Fruit fly (Drosophila melanogaster) whole organism, prepupa: ENCODE data around the gene CG4629.

ENCODE experiments used
- Blimp-1 ChIP-seq: fragments of 200-800 bp; sonication (Bioruptor generic); optimal IDR thresholded peaks from 3 replicates; lab custom pipeline; 2017; ENCODE audit warnings: missing biosample characterization, missing genetic modification characterization, mild to moderate bottlenecking, moderate library complexity, missing genetic modification reagents
- CG10631 ChIP-seq: fragments of 200-800 bp; sonication (Bioruptor generic); optimal IDR thresholded peaks from 2 replicates; lab custom pipeline; 2016; ENCODE audit warnings: missing biosample characterization, missing genetic modification characterization
- CG11294 ChIP-seq: fragments of 200-800 bp; sonication (Bioruptor generic); IDR thresholded peaks from 2 replicates; pipeline ENCODE4 v1.3.6; 2022; ENCODE audit warnings: missing biosample characterization, missing genetic modification characterization
- CG11762 ChIP-seq: fragments of 200-800 bp; sonication (Bioruptor generic); optimal IDR thresholded peaks from 3 replicates; lab custom pipeline; 2016; ENCODE audit warnings: missing biosample characterization, missing genetic modification characterization; ENCODE audit not compliant: insufficient read depth
- CG11902 ChIP-seq: fragments of 200-800 bp; sonication (Bioruptor generic); optimal IDR thresholded peaks from 3 replicates; lab custom pipeline; 2016; ENCODE audit warnings: missing biosample characterization, missing genetic modification characterization
- CG15336 ChIP-seq: fragments of 200-800 bp; sonication (Bioruptor generic); IDR thresholded peaks from 2 replicates; pipeline ENCODE4 v1.3.6; 2022; ENCODE audit warnings: missing biosample characterization, missing genetic modification characterization
- CG1621 ChIP-seq: fragments of 200-800 bp; sonication (Bioruptor generic); optimal IDR thresholded peaks from 3 replicates; lab custom pipeline; 2018; ENCODE audit warnings: missing biosample characterization, mild to moderate bottlenecking, missing genetic modification characterization
- CG16779 ChIP-seq: fragments of 200-800 bp; sonication (Bioruptor generic); optimal IDR thresholded peaks from 3 replicates; lab custom pipeline; 2017; ENCODE audit warnings: missing biosample characterization, mild to moderate bottlenecking, missing genetic modification characterization
- CG3032 ChIP-seq: fragments of 200-800 bp; optimal IDR thresholded peaks from 2 replicates; lab custom pipeline; 2019; ENCODE audit warnings: missing biosample characterization, mild to moderate bottlenecking, missing genetic modification characterization, moderate library complexity
- CG32006 ChIP-seq: fragments of 200-800 bp; sonication (Bioruptor generic); optimal IDR thresholded peaks from 3 replicates; lab custom pipeline; 2017; ENCODE audit warnings: missing biosample characterization, mild to moderate bottlenecking, missing genetic modification characterization
- CG3919 ChIP-seq: fragments of 200-800 bp; sonication (Bioruptor generic); optimal IDR thresholded peaks from 3 replicates; lab custom pipeline; 2016; ENCODE audit warnings: missing biosample characterization, missing genetic modification characterization
- CG4318 ChIP-seq: fragments of 200-800 bp; sonication (Bioruptor generic); optimal IDR thresholded peaks from 3 replicates; lab custom pipeline; 2017; ENCODE audit warnings: missing biosample characterization, mild to moderate bottlenecking, missing genetic modification characterization
- CG6163 ChIP-seq: fragments of 200-800 bp; sonication (Bioruptor generic); IDR thresholded peaks from 3 replicates; pipeline ENCODE4 v1.3.6; 2022; ENCODE audit warnings: missing biosample characterization, missing genetic modification characterization
- CG6276 ChIP-seq: fragments of 200-800 bp; sonication (Bioruptor generic); optimal IDR thresholded peaks from 2 replicates; lab custom pipeline; 2017; ENCODE audit warnings: missing biosample characterization, mild to moderate bottlenecking, missing genetic modification characterization
- CG6792 ChIP-seq: fragments of 200-800 bp; sonication (Bioruptor generic); optimal IDR thresholded peaks from 3 replicates; lab custom pipeline; 2016; ENCODE audit warnings: missing biosample characterization, missing genetic modification characterization
- CG6808 ChIP-seq: fragments of 200-800 bp; sonication (Bioruptor generic); optimal IDR thresholded peaks from 3 replicates; lab custom pipeline; 2017; ENCODE audit warnings: missing biosample characterization, missing genetic modification characterization, mild to moderate bottlenecking, moderate library complexity, missing genetic modification reagents
- CG6854 ChIP-seq: fragments of 200-800 bp; sonication (Bioruptor generic); optimal IDR thresholded peaks from 2 replicates; lab custom pipeline; 2017; ENCODE audit warnings: missing biosample characterization, mild to moderate bottlenecking, missing genetic modification characterization
- CG7368 ChIP-seq: fragments of 200-800 bp; sonication (Bioruptor generic); optimal IDR thresholded peaks from 3 replicates; lab custom pipeline; 2016; ENCODE audit warnings: missing biosample characterization, missing genetic modification characterization
- CG8319 ChIP-seq: fragments of 200-800 bp; sonication (Bioruptor generic); optimal IDR thresholded peaks from 3 replicates; lab custom pipeline; 2016; ENCODE audit warnings: missing biosample characterization, missing genetic modification characterization
- CG8632 ChIP-seq: fragments of 200-800 bp; sonication (Bioruptor generic); optimal IDR thresholded peaks from 3 replicates; lab custom pipeline; 2016; ENCODE audit warnings: missing biosample characterization, missing genetic modification characterization
- Eip78C ChIP-seq: fragments of 200-800 bp; sonication (Bioruptor generic); peaks from one replicate; lab custom pipeline; 2016; ENCODE audit warnings: missing biosample characterization, missing genetic modification characterization
- Eip93F ChIP-seq: fragments of 200-800 bp; sonication (Bioruptor generic); optimal IDR thresholded peaks from 2 replicates; lab custom pipeline; 2016; ENCODE audit warnings: missing biosample characterization, mild to moderate bottlenecking, missing genetic modification characterization
- Ets21C ChIP-seq: fragments of 200-800 bp; sonication (Bioruptor generic); optimal IDR thresholded peaks from 3 replicates; lab custom pipeline; 2016; ENCODE audit warnings: missing biosample characterization, missing genetic modification characterization
- Ets96B ChIP-seq: fragments of 200-800 bp; optimal IDR thresholded peaks from 2 replicates; lab custom pipeline; 2019; ENCODE audit warnings: missing biosample characterization, mild to moderate bottlenecking, missing genetic modification characterization, moderate library complexity
- Gug ChIP-seq: fragments of 200-800 bp; sonication (Bioruptor generic); IDR thresholded peaks from 2 replicates; pipeline ENCODE4 v1.3.6; 2022; ENCODE audit warnings: missing biosample characterization, missing genetic modification characterization
- Hr38 ChIP-seq: sonication (Bioruptor generic); optimal IDR thresholded peaks from 2 replicates; lab custom pipeline; 2016; ENCODE audit warnings: missing biosample characterization, missing genetic modification characterization
- Hr4 ChIP-seq: fragments of 200-800 bp; sonication (Bioruptor generic); optimal IDR thresholded peaks from 3 replicates; lab custom pipeline; 2016; ENCODE audit warnings: missing biosample characterization, missing genetic modification characterization
- Met ChIP-seq: fragments of 200-800 bp; sonication (Bioruptor generic); optimal IDR thresholded peaks from 3 replicates; lab custom pipeline; 2016; ENCODE audit warnings: missing biosample characterization, missing genetic modification characterization
- OdsH ChIP-seq: fragments of 200-800 bp; sonication (Bioruptor generic); optimal IDR thresholded peaks from 3 replicates; lab custom pipeline; 2016; ENCODE audit warnings: missing biosample characterization, missing genetic modification characterization
- Smox ChIP-seq: fragments of 200-800 bp; sonication (Bioruptor generic); optimal IDR thresholded peaks from 3 replicates; lab custom pipeline; 2016; ENCODE audit warnings: missing biosample characterization, missing genetic modification characterization
- achi ChIP-seq: fragments of 200-800 bp; sonication (Bioruptor generic); optimal IDR thresholded peaks from 3 replicates; lab custom pipeline; 2016; ENCODE audit warnings: missing biosample characterization, missing genetic modification characterization
- acj6 ChIP-seq: fragments of 200-800 bp; sonication (Bioruptor generic); optimal IDR thresholded peaks from 3 replicates; lab custom pipeline; 2016; ENCODE audit warnings: missing biosample characterization, missing genetic modification characterization
- cyc ChIP-seq: fragments of 200-800 bp; sonication (Bioruptor generic); optimal IDR thresholded peaks from 3 replicates; lab custom pipeline; 2016; ENCODE audit warnings: missing biosample characterization, missing genetic modification characterization
- dac ChIP-seq: fragments of 200-800 bp; sonication (Bioruptor generic); optimal IDR thresholded peaks from 2 replicates; lab custom pipeline; 2017; ENCODE audit warnings: missing biosample characterization, mild to moderate bottlenecking, missing genetic modification characterization
- dsx ChIP-seq: fragments of 200-800 bp; optimal IDR thresholded peaks from 3 replicates; lab custom pipeline; 2019; ENCODE audit warnings: missing biosample characterization, mild to moderate bottlenecking, missing genetic modification characterization, moderate library complexity; ENCODE audit not compliant: poor library complexity, severe bottlenecking
- eg ChIP-seq: fragments of 200-800 bp; sonication (Bioruptor generic); IDR thresholded peaks from 3 replicates; pipeline ENCODE4 v1.3.6; 2022; ENCODE audit warnings: missing biosample characterization, missing genetic modification characterization
- esn ChIP-seq: fragments of 200-800 bp; sonication (Bioruptor generic); optimal IDR thresholded peaks from 2 replicates; lab custom pipeline; 2016; ENCODE audit warnings: missing biosample characterization, mild to moderate bottlenecking, missing genetic modification characterization, moderate library complexity
- fd59A ChIP-seq: fragments of 200-800 bp; sonication (Bioruptor generic); optimal IDR thresholded peaks from 2 replicates; lab custom pipeline; 2017; ENCODE audit warnings: missing biosample characterization, mild to moderate bottlenecking, missing genetic modification characterization, missing genetic modification reagents
- fkh ChIP-seq: fragments of 200-800 bp; sonication (Bioruptor generic); optimal IDR thresholded peaks from 3 replicates; lab custom pipeline; 2017; ENCODE audit warnings: missing biosample characterization, mild to moderate bottlenecking, missing genetic modification characterization, moderate library complexity
- lz ChIP-seq: fragments of 200-800 bp; sonication (Bioruptor generic); optimal IDR thresholded peaks from 3 replicates; lab custom pipeline; 2016; ENCODE audit warnings: missing biosample characterization, missing genetic modification characterization
- net ChIP-seq: fragments of 200-800 bp; sonication (Bioruptor generic); optimal IDR thresholded peaks from 3 replicates; lab custom pipeline; 2016; ENCODE audit warnings: missing biosample characterization, missing genetic modification characterization
- spab ChIP-seq: fragments of 200-800 bp; sonication (Bioruptor generic); optimal IDR thresholded peaks from 2 replicates; lab custom pipeline; 2017; ENCODE audit warnings: missing biosample characterization, mild to moderate bottlenecking, missing genetic modification characterization, missing genetic modification reagents
- svp ChIP-seq: fragments of 200-800 bp; sonication (Bioruptor generic); peaks from one replicate; lab custom pipeline; 2016; ENCODE audit warnings: missing biosample characterization, missing genetic modification characterization
- topi ChIP-seq: fragments of 200-800 bp; sonication (Bioruptor generic); optimal IDR thresholded peaks from 3 replicates; lab custom pipeline; 2016; ENCODE audit warnings: missing biosample characterization, missing genetic modification characterization
- vri ChIP-seq: fragments of 200-800 bp; sonication (Bioruptor generic); optimal IDR thresholded peaks from 3 replicates; lab custom pipeline; 2016; ENCODE audit warnings: missing biosample characterization, mild to moderate bottlenecking, missing genetic modification characterization

The CG4629 gene

DNA sequence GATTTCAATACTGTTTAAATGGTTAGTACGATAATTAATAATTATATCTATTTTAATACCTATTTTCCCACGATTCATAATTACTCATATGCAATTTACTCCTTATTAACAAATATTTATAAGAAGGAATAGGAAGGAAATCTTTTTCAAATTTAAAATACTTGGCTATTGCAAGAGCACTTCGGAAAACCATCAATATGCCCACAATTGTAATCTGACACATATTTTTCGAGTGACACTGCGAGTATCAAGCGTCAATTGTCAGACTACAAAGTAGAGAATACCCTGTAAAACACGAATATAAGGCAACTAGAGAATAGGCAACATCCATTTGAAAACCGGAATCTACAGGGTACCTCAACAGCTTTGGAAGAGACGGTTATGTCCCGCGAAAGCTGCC is 53.9 kb downstream of the CG4629 start:
- TF ChIP-seq acj6 = no peak
- TF ChIP-seq CG11902 (GFP tag; lab: Kevin White, UChicago) = no peak
- TF ChIP-seq vri = no peak
- no peak for TF ChIP-seq net (GFP tag; lab: Kevin White, UChicago)
- no peak for TF ChIP-seq CG6792 (GFP tag; lab: Kevin White, UChicago)
- TF ChIP-seq Hr4 (GFP tag; lab: Kevin White, UChicago) = peak; percentile 3
- TF ChIP-seq CG3032 = no peak
- TF ChIP-seq CG7368 (GFP tag; lab: Kevin White, UChicago) = no peak
- TF ChIP-seq achi = no peak
- TF ChIP-seq Eip93F (GFP tag; lab: Kevin White, UChicago) = no peak
- TF ChIP-seq Ets96B (tag; lab: Kevin White, UChicago) = no peak
- no peak for TF ChIP-seq CG11294 (GFP tag; lab: Robert Waterston, UW)
- no peak for TF ChIP-seq CG3919 (GFP tag; lab: Kevin White, UChicago)
- peak; percentile 57 for TF ChIP-seq svp (GFP tag; lab: Kevin White, UChicago)
- no peak for TF ChIP-seq CG8319 (GFP tag; lab: Kevin White, UChicago)
- TF ChIP-seq Smox (GFP tag; lab: Kevin White, UChicago) = no peak
- no peak for TF ChIP-seq CG6163 (GFP tag; lab: Robert Waterston, UW)
- TF ChIP-seq CG16779 (tag; lab: Kevin White, UChicago) = no peak
- TF ChIP-seq CG11762 (GFP tag; lab: Kevin White, UChicago) = no peak
- TF ChIP-seq cyc (GFP tag; lab: Kevin White, UChicago) = no peak
- TF ChIP-seq CG4318 = peak; percentile 0
- no peak for TF ChIP-seq topi (GFP tag; lab: Kevin White, UChicago)
- TF ChIP-seq CG1621 = no peak
- no peak for TF ChIP-seq Ets21C (GFP tag; lab: Kevin White, UChicago)
- no peak for TF ChIP-seq CG6276 (GFP tag; lab: Kevin White, UChicago)
- TF ChIP-seq eg (GFP tag; lab: Robert Waterston, UW) = no peak
- TF ChIP-seq CG6808 (GFP tag; lab: Kevin White, UChicago) = no peak
- TF ChIP-seq fkh (GFP tag; lab: Kevin White, UChicago) = no peak
- TF ChIP-seq CG15336 (GFP tag; lab: Robert Waterston, UW) = peak; percentile 17; the same call in 1 of the 2 replicates
- peak; percentile 17 for TF ChIP-seq OdsH
- TF ChIP-seq CG8632 (GFP tag; lab: Kevin White, UChicago) = no peak
- TF ChIP-seq lz (GFP tag; lab: Kevin White, UChicago) = no peak
- TF ChIP-seq CG6854 (GFP tag; lab: Kevin White, UChicago) = no peak
- TF ChIP-seq Gug (GFP tag; lab: Robert Waterston, UW) = no peak
- TF ChIP-seq CG32006 (GFP tag; lab: Kevin White, UChicago) = peak; percentile 49
- TF ChIP-seq CG10631 (GFP tag; lab: Kevin White, UChicago) = no peak
- peak; percentile 60 for TF ChIP-seq Eip78C (GFP tag; lab: Kevin White, UChicago)

DNA sequence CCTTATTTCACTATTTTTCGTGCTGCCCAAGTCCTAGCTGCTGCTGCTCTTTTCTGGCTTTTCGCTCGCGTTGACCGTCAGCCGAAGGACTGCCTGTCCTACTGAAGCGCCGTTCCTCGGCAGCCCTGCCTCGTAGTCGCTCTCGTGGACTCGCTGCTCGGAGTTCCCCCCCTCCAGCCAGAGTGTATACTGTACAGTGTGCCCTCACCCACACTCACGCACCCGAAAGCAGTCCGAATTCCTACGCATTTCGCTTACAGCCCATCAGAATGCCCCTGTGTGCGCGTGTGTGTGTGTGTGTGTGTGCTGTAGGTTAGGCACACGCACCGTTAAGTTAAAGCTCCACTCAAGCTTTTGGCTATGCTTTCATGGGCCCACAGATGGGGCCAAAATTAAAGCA is 54.3 kb downstream of the CG4629 start, which contains the start of gene IA-2:
IA-2 (minus strand) TSS at position 89 of the 400 bp plus-strand sequence.
- no peak for TF ChIP-seq CG7368 (GFP tag; lab: Kevin White, UChicago)
- TF ChIP-seq fkh (GFP tag; lab: Kevin White, UChicago) = no peak
- TF ChIP-seq CG8319 (GFP tag; lab: Kevin White, UChicago) = no peak
- no peak for TF ChIP-seq Blimp-1 (GFP tag; lab: Kevin White, UChicago)
- no peak for TF ChIP-seq Hr38 (GFP tag; lab: Kevin White, UChicago)
- TF ChIP-seq, all 60 proteins: peak for 0

DNA sequence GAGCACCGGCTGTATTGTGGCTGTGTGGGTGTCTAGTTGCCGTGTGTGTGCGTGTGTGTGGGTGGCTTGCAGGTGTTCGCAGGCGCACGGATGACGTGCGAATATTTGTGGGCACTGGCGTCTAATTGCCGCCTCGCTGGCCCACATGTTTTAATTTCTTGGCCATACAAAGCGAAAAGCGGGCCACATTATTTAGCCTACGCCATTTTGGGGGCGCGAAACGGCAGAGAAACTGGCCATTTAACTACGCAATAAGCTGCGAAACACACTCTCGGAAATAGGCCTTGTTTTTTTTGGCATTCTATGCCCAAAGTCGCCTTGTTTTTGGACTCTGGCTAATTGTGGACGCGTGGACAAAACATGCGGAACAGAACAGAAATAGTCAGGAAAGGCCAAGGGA is 55.1 kb downstream of the CG4629 start:
- TF ChIP-seq CG6808 (GFP tag; lab: Kevin White, UChicago) = no peak
- TF ChIP-seq CG11762 (GFP tag; lab: Kevin White, UChicago) = no peak
- TF ChIP-seq dsx = no peak
- TF ChIP-seq Eip93F (GFP tag; lab: Kevin White, UChicago) = no peak
- no peak for TF ChIP-seq spab (GFP tag; lab: Kevin White, UChicago)
- no peak for TF ChIP-seq dac (GFP tag; lab: Kevin White, UChicago)
- TF ChIP-seq Blimp-1 (GFP tag; lab: Kevin White, UChicago) = no peak
- TF ChIP-seq esn = no peak
- TF ChIP-seq CG6163 (GFP tag; lab: Robert Waterston, UW) = no peak
- TF ChIP-seq net (GFP tag; lab: Kevin White, UChicago) = no peak
- TF ChIP-seq topi (GFP tag; lab: Kevin White, UChicago) = no peak
- no peak for TF ChIP-seq Met (GFP tag; lab: Kevin White, UChicago)
- TF ChIP-seq fd59A (GFP tag; lab: Kevin White, UChicago) = no peak
- no peak for TF ChIP-seq Gug (GFP tag; lab: Robert Waterston, UW)
- no peak for TF ChIP-seq Ets21C (GFP tag; lab: Kevin White, UChicago)
- TF ChIP-seq CG4318 = no peak
- TF ChIP-seq CG8632 (GFP tag; lab: Kevin White, UChicago) = no peak
- no peak for TF ChIP-seq CG1621
- TF ChIP-seq, all 60 proteins: peak for 0
